Fruit fly (Drosophila melanogaster) whole organism, embryonic: ENCODE results near the gene Sqor.
A peak's percentile ranks its signal among the peaks of the same experiment; 100 is the strongest.

Experiments
- Adf1 ChIP-seq: fragments of 200-800 bp; sonication (Bioruptor generic); IDR thresholded peaks from 2 replicates; pipeline ENCODE4 v1.3.6; 2022; ENCODE audit warnings: missing biosample characterization, missing genetic modification characterization
- Aef1 ChIP-seq: fragments of 200-800 bp; sonication (Bioruptor generic); IDR thresholded peaks from 3 replicates; pipeline ENCODE4 v1.3.6; 2022; ENCODE audit warnings: missing biosample characterization, missing genetic modification characterization
- B-H1 ChIP-seq: fragments of 200-800 bp; sonication (Bioruptor generic); IDR thresholded peaks from 3 replicates; pipeline ENCODE4 v1.3.6; 2022; ENCODE audit warnings: missing biosample characterization, missing genetic modification characterization
- CG11695 ChIP-seq: fragments of 200-800 bp; sonication (Bioruptor generic); IDR thresholded peaks from 3 replicates; pipeline ENCODE4 v1.3.6; 2022; ENCODE audit warnings: missing biosample characterization, missing genetic modification characterization
- CG13424 ChIP-seq: fragments of 200-800 bp; sonication (Bioruptor generic); optimal IDR thresholded peaks from 2 replicates; lab custom pipeline; 2019; ENCODE audit warnings: missing biosample characterization, mild to moderate bottlenecking, missing genetic modification characterization, moderate library complexity
- CG13894 ChIP-seq: fragments of 200-800 bp; sonication (Bioruptor generic); optimal IDR thresholded peaks from 3 replicates; lab custom pipeline; 2018; ENCODE audit warnings: missing biosample characterization, mild to moderate bottlenecking, missing genetic modification characterization, moderate library complexity
- CG14050 ChIP-seq: fragments of 200-800 bp; sonication (Bioruptor generic); IDR thresholded peaks from 3 replicates; pipeline ENCODE4 v1.3.6; 2022; ENCODE audit warnings: missing biosample characterization, missing genetic modification characterization
- CG15601 ChIP-seq: fragments of 200-800 bp; sonication (Bioruptor generic); optimal IDR thresholded peaks from 3 replicates; lab custom pipeline; 2019; ENCODE audit warnings: missing biosample characterization, mild to moderate bottlenecking, missing genetic modification characterization, moderate library complexity
- CG18262 ChIP-seq: fragments of 200-800 bp; optimal IDR thresholded peaks from 3 replicates; lab custom pipeline; 2019; ENCODE audit warnings: missing biosample characterization, mild to moderate bottlenecking, missing genetic modification characterization, moderate library complexity
- CG30431 ChIP-seq: fragments of 200-800 bp; sonication (Bioruptor generic); optimal IDR thresholded peaks from 2 replicates; lab custom pipeline; 2017; ENCODE audit warnings: missing biosample characterization, missing genetic modification characterization
- CG32532 ChIP-seq: fragments of 200-800 bp; sonication (Bioruptor generic); IDR thresholded peaks from 2 replicates; pipeline ENCODE4 v1.3.6; 2022; ENCODE audit warnings: missing biosample characterization, missing genetic modification characterization
- CG3995 ChIP-seq: fragments of 200-800 bp; sonication (Bioruptor generic); optimal IDR thresholded peaks from 3 replicates; lab custom pipeline; 2016; ENCODE audit warnings: missing biosample characterization, missing genetic modification characterization
- CG42726 ChIP-seq: fragments of 200-800 bp; sonication (Bioruptor generic); IDR thresholded peaks from 2 replicates; pipeline ENCODE4 v1.3.6; 2022; ENCODE audit warnings: missing biosample characterization, missing genetic modification characterization; ENCODE audit not compliant: partially characterized antibody
- CG4328 ChIP-seq: fragments of 200-800 bp; sonication (Bioruptor generic); optimal IDR thresholded peaks from 3 replicates; lab custom pipeline; 2017; ENCODE audit warnings: missing biosample characterization, missing genetic modification reagents, missing genetic modification characterization
- CG4424 ChIP-seq: fragments of 200-800 bp; sonication (Bioruptor generic); optimal IDR thresholded peaks from 3 replicates; lab custom pipeline; 2016; ENCODE audit warnings: missing biosample characterization, missing genetic modification characterization
- CG4617 ChIP-seq: fragments of 200-800 bp; sonication (Bioruptor generic); optimal IDR thresholded peaks from 3 replicates; lab custom pipeline; 2016; ENCODE audit warnings: missing biosample characterization, missing genetic modification characterization, borderline replicate concordance
- CG5245 ChIP-seq: fragments of 200-800 bp; sonication (Bioruptor generic); optimal IDR thresholded peaks from 3 replicates; lab custom pipeline; 2016; ENCODE audit warnings: missing biosample characterization, missing genetic modification characterization
- CG7745 ChIP-seq: fragments of 200-800 bp; sonication (Bioruptor generic); optimal IDR thresholded peaks from 2 replicates; lab custom pipeline; 2018; ENCODE audit warnings: missing biosample characterization, mild to moderate bottlenecking, missing genetic modification characterization, moderate library complexity
- CG7786 ChIP-seq: fragments of 200-800 bp; sonication (Bioruptor generic); optimal IDR thresholded peaks from 2 replicates; lab custom pipeline; 2016; ENCODE audit warnings: missing biosample characterization, missing genetic modification characterization
- CG9609 ChIP-seq: fragments of 200-800 bp; sonication (Bioruptor generic); optimal IDR thresholded peaks from 3 replicates; lab custom pipeline; 2016; ENCODE audit warnings: missing biosample characterization, missing genetic modification characterization
- CG9727 ChIP-seq: fragments of 200-800 bp; sonication (Bioruptor generic); optimal IDR thresholded peaks from 3 replicates; lab custom pipeline; 2017; ENCODE audit warnings: missing biosample characterization, mild to moderate bottlenecking, missing genetic modification characterization
- CG9932 ChIP-seq: fragments of 200-800 bp; sonication (Bioruptor generic); IDR thresholded peaks from 2 replicates; pipeline ENCODE4 v1.3.6; 2022; ENCODE audit warnings: missing biosample characterization, missing genetic modification characterization
- CoRest ChIP-seq: fragments of 200-800 bp; sonication (Bioruptor generic); optimal IDR thresholded peaks from 3 replicates; lab custom pipeline; 2018; ENCODE audit warnings: missing biosample characterization, mild to moderate bottlenecking, missing genetic modification characterization, moderate library complexity
- Dek ChIP-seq: fragments of 200-800 bp; sonication (Bioruptor generic); optimal IDR thresholded peaks from 3 replicates; lab custom pipeline; 2019; ENCODE audit warnings: missing biosample characterization, mild to moderate bottlenecking, missing genetic modification characterization, moderate library complexity
- Dfd ChIP-seq, 2 experiments: fragments of >200 bp; optimal IDR thresholded peaks; 2 replicates each; lab custom pipeline; 2017; ENCODE audit warnings: missing biosample characterization in 2 of 2, missing genetic modification characterization in 2 of 2
- Dll ChIP-seq: fragments of 200-800 bp; sonication (Bioruptor generic); IDR thresholded peaks from 4 replicates; pipeline ENCODE4 v1.3.6; 2022; ENCODE audit warnings: missing biosample characterization, missing genetic modification characterization; ENCODE audit not compliant: partially characterized antibody
- Fer1 ChIP-seq: fragments of 200-800 bp; sonication (Bioruptor generic); optimal IDR thresholded peaks from 2 replicates; lab custom pipeline; 2017; ENCODE audit warnings: missing biosample characterization, mild to moderate bottlenecking, missing genetic modification characterization
- Fer2 ChIP-seq: fragments of 200-800 bp; sonication (Bioruptor generic); optimal IDR thresholded peaks from 2 replicates; lab custom pipeline; 2018; ENCODE audit warnings: missing biosample characterization, mild to moderate bottlenecking, missing genetic modification characterization, moderate library complexity
- Gug ChIP-seq: fragments of 200-800 bp; sonication (Bioruptor generic); IDR thresholded peaks from 4 replicates; pipeline ENCODE4 v1.3.6; 2022; ENCODE audit warnings: missing biosample characterization, missing genetic modification characterization
- Hr3 ChIP-seq: fragments of 200-800 bp; sonication (Bioruptor generic); optimal IDR thresholded peaks from 3 replicates; lab custom pipeline; 2016; ENCODE audit warnings: missing biosample characterization, missing genetic modification characterization
- Jarid2 ChIP-seq: fragments of 200-800 bp; sonication (Bioruptor generic); optimal IDR thresholded peaks from 3 replicates; lab custom pipeline; 2017; ENCODE audit warnings: mild to moderate bottlenecking, missing biosample characterization, missing genetic modification reagents, missing genetic modification characterization
- Lim3 ChIP-seq: fragments of 200-800 bp; sonication (Bioruptor generic); IDR thresholded peaks from 2 replicates; pipeline ENCODE4 v1.3.6; 2022; ENCODE audit warnings: missing biosample characterization, missing genetic modification characterization
- Pdp1 ChIP-seq, 2 experiments: fragments of 200-800 bp; sonication (Bioruptor generic); optimal IDR thresholded peaks; 3 replicates each; lab custom pipeline; 2016; ENCODE audit warnings: missing biosample characterization in 2 of 2, missing genetic modification characterization in 2 of 2, mild to moderate bottlenecking in 1 of 2, moderate library complexity in 1 of 2
- Sin3A ChIP-seq: fragments of >200 bp; optimal IDR thresholded peaks from 2 replicates; lab custom pipeline; 2018
- bsh ChIP-seq, 2 experiments: fragments of 200-800 bp; sonication (Bioruptor generic); optimal IDR thresholded peaks; 2 replicates each; lab custom pipeline; 2017 to 2018; ENCODE audit warnings: mild to moderate bottlenecking in 2 of 2, missing biosample characterization in 2 of 2, missing genetic modification characterization in 2 of 2, moderate library complexity in 1 of 2
- dmrt99B ChIP-seq: fragments of 200-800 bp; sonication (Bioruptor generic); optimal IDR thresholded peaks from 2 replicates; lab custom pipeline; 2018; ENCODE audit warnings: missing biosample characterization, mild to moderate bottlenecking, missing genetic modification characterization, moderate library complexity
- fd64A ChIP-seq: fragments of 200-800 bp; sonication (Bioruptor generic); optimal IDR thresholded peaks from 3 replicates; lab custom pipeline; 2018; ENCODE audit warnings: missing biosample characterization, mild to moderate bottlenecking, missing genetic modification characterization
- gcm ChIP-seq: fragments of 200-800 bp; sonication (Bioruptor generic); optimal IDR thresholded peaks from 2 replicates; lab custom pipeline; 2019; ENCODE audit warnings: missing biosample characterization, mild to moderate bottlenecking, missing genetic modification characterization, moderate library complexity
- grau ChIP-seq: fragments of 200-800 bp; optimal IDR thresholded peaks from 3 replicates; lab custom pipeline; 2019; ENCODE audit warnings: missing biosample characterization, mild to moderate bottlenecking, missing genetic modification characterization, moderate library complexity
- kah ChIP-seq: fragments of 200-800 bp; sonication (Bioruptor generic); optimal IDR thresholded peaks from 2 replicates; lab custom pipeline; 2018; ENCODE audit warnings: missing biosample characterization, mild to moderate bottlenecking, missing genetic modification characterization
- lilli ChIP-seq: fragments of 200-800 bp; sonication (Bioruptor generic); optimal IDR thresholded peaks from 3 replicates; lab custom pipeline; 2016; ENCODE audit warnings: missing biosample characterization, missing genetic modification characterization
- nau ChIP-seq: fragments of 200-800 bp; sonication (Bioruptor generic); optimal IDR thresholded peaks from 3 replicates; lab custom pipeline; 2017; ENCODE audit warnings: missing biosample characterization, mild to moderate bottlenecking, missing genetic modification characterization, missing genetic modification reagents
- nerfin-2 ChIP-seq: fragments of 200-800 bp; sonication (Bioruptor generic); IDR thresholded peaks from 2 replicates; pipeline ENCODE4 v1.3.6; 2022; ENCODE audit warnings: missing biosample characterization, missing genetic modification characterization; ENCODE audit not compliant: partially characterized antibody
- repo ChIP-seq: fragments of 200-800 bp; sonication (Bioruptor generic); optimal IDR thresholded peaks from 2 replicates; lab custom pipeline; 2016; ENCODE audit warnings: missing biosample characterization, missing genetic modification characterization
- seq ChIP-seq: fragments of 200-800 bp; sonication (Bioruptor generic); IDR thresholded peaks from 2 replicates; pipeline ENCODE4 v1.3.6; 2022; ENCODE audit warnings: missing biosample characterization, missing genetic modification characterization
- sr ChIP-seq: fragments of 200-800 bp; sonication (Bioruptor generic); IDR thresholded peaks from 3 replicates; pipeline ENCODE4 v1.3.6; 2022; ENCODE audit warnings: missing biosample characterization, missing genetic modification characterization
- unc-4 ChIP-seq: fragments of 200-800 bp; sonication (Bioruptor generic); IDR thresholded peaks from 2 replicates; pipeline ENCODE4 v1.3.6; 2022; ENCODE audit warnings: missing biosample characterization, missing genetic modification characterization; ENCODE audit not compliant: partially characterized antibody
- wdn ChIP-seq: fragments of 200-800 bp; sonication (Bioruptor generic); IDR thresholded peaks from 2 replicates; pipeline ENCODE4 v1.3.6; 2022; ENCODE audit warnings: missing biosample characterization, missing genetic modification characterization
- zen2 ChIP-seq: fragments of 200-800 bp; sonication (Bioruptor generic); IDR thresholded peaks from 3 replicates; pipeline ENCODE4 v1.3.6; 2022; ENCODE audit warnings: missing biosample characterization, missing genetic modification characterization; ENCODE audit not compliant: partially characterized antibody
- zfh1 ChIP-seq: fragments of 200-800 bp; sonication (Bioruptor generic); IDR thresholded peaks from 3 replicates; pipeline ENCODE4 v1.3.6; 2022; ENCODE audit warnings: missing biosample characterization, missing genetic modification characterization

The Sqor gene

DNA sequence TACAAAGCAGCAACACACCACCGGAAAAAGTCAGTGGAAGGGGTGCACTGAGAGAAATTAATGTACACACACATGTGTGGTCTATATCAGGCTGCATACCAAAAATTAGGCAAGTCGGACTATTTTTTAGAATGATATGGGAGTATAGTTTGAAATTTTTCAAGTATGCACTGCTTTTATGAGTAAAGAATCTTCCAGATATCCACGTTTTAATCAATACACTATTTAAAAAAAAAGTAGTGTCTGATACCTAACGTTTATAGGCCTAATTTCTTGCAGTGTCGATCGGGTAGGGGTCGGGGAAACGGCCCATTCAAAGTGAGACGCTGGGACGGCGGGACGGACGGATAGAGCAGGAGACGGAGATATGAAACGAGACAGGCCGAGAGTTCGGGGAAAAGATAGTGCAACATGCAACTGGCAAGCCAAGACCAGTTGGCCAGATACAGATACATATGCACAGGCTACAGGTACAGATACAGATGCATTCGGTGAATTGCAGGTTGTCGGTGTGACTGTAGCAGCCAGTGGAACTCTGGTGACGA is 9.5 kb upstream of the Sqor start (continued):
- TF ChIP-seq Fer2 (peak; percentile 65), zen2 (GFP tag; lab: Robert Waterston, UW) (no peak), seq (GFP tag; lab: Robert Waterston, UW) (peak; percentile 77), wdn (GFP tag; lab: Robert Waterston, UW) (no peak), CG5245 (GFP tag; lab: Kevin White, UChicago) (peak; percentile 93), Dek (tag; lab: Kevin White, UChicago) (peak; percentile 79), Gug (GFP tag; lab: Robert Waterston, UW) (peak; percentile 81), bsh (GFP tag; optimal IDR thresholded peaks at IDR 0.05; lab: Kevin White, UChicago) (peak; percentile 87 to 96), Adf1 (GFP tag; lab: Robert Waterston, UW) (no peak), Lim3 (0 out of 2 replicates have a peak, but pooled peaks have one; percentile 56), CG4424 (GFP tag; lab: Kevin White, UChicago) (peak; percentile 96), Aef1 (GFP tag; lab: Robert Waterston, UW) (peak; percentile 73), CG32532 (GFP tag; lab: Robert Waterston, UW) (peak; percentile 21; the same call in 1 of the 2 replicates), repo (GFP tag; lab: Kevin White, UChicago) (peak; percentile 93), CG9727 (peak; percentile 98), CG15601 (tag; lab: Kevin White, UChicago) (peak; percentile 94), Hr3 (GFP tag; lab: Kevin White, UChicago) (peak; percentile 94), CG7745 (tag; lab: Kevin White, UChicago) (peak; percentile 77), lilli (GFP tag; lab: Kevin White, UChicago) (peak; percentile 85), zfh1 (GFP tag; lab: Robert Waterston, UW) (peak; percentile 95), CG42726 (GFP tag; lab: Robert Waterston, UW) (no peak), fd64A (GFP tag; lab: Kevin White, UChicago) (peak; percentile 84), B-H1 (GFP tag; lab: Robert Waterston, UW) (peak; percentile 69), CG4328 (GFP tag; lab: Kevin White, UChicago) (peak; percentile 86), nerfin-2 (GFP tag; lab: Robert Waterston, UW) (no peak), Dfd (GFP tag; optimal IDR thresholded peaks at IDR 0.05; lab: Kevin White, UChicago) (no peak), Sin3A (no peak), CG30431 (GFP tag; lab: Kevin White, UChicago) (peak; percentile 94), Fer1 (peak; percentile 81), sr (GFP tag; lab: Robert Waterston, UW) (0 out of 3 replicates have a peak, but pooled peaks have one; percentile 29), dmrt99B (tag; lab: Kevin White, UChicago) (peak; percentile 97), CG7786 (GFP tag; lab: Kevin White, UChicago) (peak; percentile 91), CG11695 (peak; percentile 86), Dll (GFP tag; lab: Robert Waterston, UW) (no peak), CG3995 (GFP tag; lab: Kevin White, UChicago) (peak; percentile 26), CG13894 (tag; lab: Kevin White, UChicago) (no peak), CG14050 (GFP tag; lab: Robert Waterston, UW) (peak; percentile 82), Jarid2 (GFP tag; lab: Kevin White, UChicago) (peak; percentile 69), CG9609 (peak; percentile 94), Pdp1 (GFP tag; optimal IDR thresholded peaks at IDR 0.05; lab: Kevin White, UChicago) (peak; percentile 90), CG9932 (GFP tag; lab: Robert Waterston, UW) (no peak), gcm (GFP tag; lab: Kevin White, UChicago) (peak; percentile 96), nau (GFP tag; lab: Kevin White, UChicago) (peak; percentile 84), CG4617 (GFP tag; lab: Kevin White, UChicago) (peak; percentile 76), grau (peak; percentile 91), CG13424 (tag; lab: Kevin White, UChicago) (peak; percentile 95), CoRest (tag; lab: Kevin White, UChicago) (peak; percentile 95), CG18262 (tag; lab: Kevin White, UChicago) (peak; percentile 98), unc-4 (GFP tag; lab: Robert Waterston, UW) (no peak), kah (GFP tag; lab: Kevin White, UChicago) (peak; percentile 87)
